Worm (Caenorhabditis elegans) whole organism, L1 larva: ENCODE measurements around the gene K05D4.9.

Experiments used
- alr-1 ChIP-seq: fragments of 200-800 bp; sonication (Bioruptor generic); optimal IDR thresholded peaks from 2 replicates; lab custom pipeline; 2018; ENCODE audit warnings: borderline replicate concordance, mild to moderate bottlenecking, missing genetic modification characterization, missing compliant biosample characterization
- aly-2 ChIP-seq: fragments of 150-350 bp; optimal IDR thresholded peaks from 2 replicates; lab custom pipeline; 2014; ENCODE audit warnings: missing biosample characterization, missing genetic modification characterization
- ama-1 ChIP-seq: fragments of 150-350 bp; optimal IDR thresholded peaks from 2 replicates; lab custom pipeline; 2014
- dpl-1 ChIP-seq, 3 experiments: fragments of 150-350 bp in 2 of 3; sonication (generic microtip) in 1 of 3; optimal IDR thresholded peaks; 2 replicates each; lab custom pipeline; 2014 to 2017; ENCODE audit warnings: missing biosample characterization in 3 of 3, missing genetic modification characterization in 3 of 3, missing genetic modification reagents in 3 of 3
- efl-3 ChIP-seq: fragments of 200-800 bp; sonication (Bioruptor generic); optimal IDR thresholded peaks from 2 replicates; lab custom pipeline; 2018; ENCODE audit warnings: mild to moderate bottlenecking, missing genetic modification characterization, missing compliant biosample characterization
- egl-13 ChIP-seq: sonication (generic microtip); optimal IDR thresholded peaks from 2 replicates; lab custom pipeline; 2016; ENCODE audit warnings: missing genotype, missing genetic modification reagents, missing genetic modification characterization, missing compliant biosample characterization
- elt-2 ChIP-seq: sonication (generic microtip); optimal IDR thresholded peaks from 2 replicates; lab custom pipeline; 2016; ENCODE audit warnings: missing genetic modification characterization, mild to moderate bottlenecking, inconsistent platforms, missing compliant biosample characterization, missing genetic modification reagents
- ets-5 ChIP-seq: fragments of 200-800 bp; sonication (Bioruptor generic); IDR thresholded peaks from 2 replicates; pipeline ENCODE4 v1.3.6; 2022; ENCODE audit warnings: missing genetic modification characterization, missing compliant biosample characterization
- fkh-10 ChIP-seq: sonication (generic microtip); optimal IDR thresholded peaks from 2 replicates; lab custom pipeline; 2017; ENCODE audit warnings: missing biosample characterization, missing genetic modification reagents, missing genetic modification characterization
- fkh-4 ChIP-seq: sonication (generic microtip); optimal IDR thresholded peaks from 2 replicates; lab custom pipeline; 2016; ENCODE audit warnings: missing compliant biosample characterization, missing genetic modification characterization, borderline replicate concordance
- hlh-4 ChIP-seq: sonication (generic microtip); optimal IDR thresholded peaks from 2 replicates; lab custom pipeline; 2016; ENCODE audit warnings: mild to moderate bottlenecking, missing genetic modification characterization, missing compliant biosample characterization
- irx-1 ChIP-seq: sonication (generic microtip); optimal IDR thresholded peaks from 2 replicates; lab custom pipeline; 2016; ENCODE audit warnings: missing genetic modification characterization, missing compliant biosample characterization
- isw-1 ChIP-seq: fragments of 200-800 bp; sonication (Bioruptor generic); IDR thresholded peaks from 2 replicates; pipeline ENCODE4 v1.3.6; 2022; ENCODE audit warnings: missing genetic modification characterization, missing compliant biosample characterization
- lin-13 ChIP-seq: fragments of 150-350 bp; optimal IDR thresholded peaks from 2 replicates; lab custom pipeline; 2014; ENCODE audit warnings: missing biosample characterization, missing genetic modification reagents, missing genetic modification characterization
- lin-15B ChIP-seq: fragments of 150-350 bp; sonication (generic microtip); optimal IDR thresholded peaks from 3 replicates; lab custom pipeline; 2014; ENCODE audit warnings: missing biosample characterization, missing genetic modification characterization
- lin-39 ChIP-seq: fragments of 150-350 bp; optimal IDR thresholded peaks from 2 replicates; lab custom pipeline; 2014; ENCODE audit warnings: missing biosample characterization, missing genetic modification reagents, missing genetic modification characterization
- lir-3 ChIP-seq: sonication (generic microtip); optimal IDR thresholded peaks from 2 replicates; lab custom pipeline; 2016; ENCODE audit warnings: mild to moderate bottlenecking, missing genetic modification characterization, moderate library complexity, missing compliant biosample characterization; ENCODE audit not compliant: poor library complexity
- mef-2 ChIP-seq: fragments of 150-350 bp; optimal IDR thresholded peaks from 2 replicates; lab custom pipeline; 2014; ENCODE audit warnings: missing biosample characterization, missing genetic modification characterization
- mep-1 ChIP-seq: fragments of 150-350 bp; optimal IDR thresholded peaks from 2 replicates; lab custom pipeline; 2014; ENCODE audit warnings: missing biosample characterization, missing genetic modification characterization
- nhr-11 ChIP-seq: fragments of 150-350 bp; optimal IDR thresholded peaks from 2 replicates; lab custom pipeline; 2014; ENCODE audit warnings: missing biosample characterization, missing genetic modification characterization
- nhr-12 ChIP-seq: sonication (generic microtip); optimal IDR thresholded peaks from 2 replicates; lab custom pipeline; 2017; ENCODE audit warnings: missing biosample characterization, missing genetic modification characterization
- nhr-19 ChIP-seq: fragments of 200-800 bp; sonication (Bioruptor generic); conservative IDR thresholded peaks from 2 replicates; pipeline ENCODE4 v1.3.6; 2022; ENCODE audit warnings: missing genetic modification characterization, missing compliant biosample characterization
- nhr-47 ChIP-seq: sonication (generic microtip); optimal IDR thresholded peaks from 2 replicates; lab custom pipeline; 2016; ENCODE audit warnings: mild to moderate bottlenecking, missing genetic modification characterization, moderate library complexity, missing compliant biosample characterization
- nhr-77 ChIP-seq: fragments of 150-350 bp; optimal IDR thresholded peaks from 2 replicates; lab custom pipeline; 2014; ENCODE audit warnings: missing biosample characterization, missing genetic modification characterization
- nhr-84 ChIP-seq: sonication (generic microtip); optimal IDR thresholded peaks from 2 replicates; lab custom pipeline; 2017; ENCODE audit warnings: missing biosample characterization, missing genetic modification characterization
- nhr-85 ChIP-seq: sonication (generic microtip); peaks from one replicate; lab custom pipeline; 2016; ENCODE audit warnings: missing genetic modification characterization, inconsistent platforms, missing compliant biosample characterization
- nhr-90 ChIP-seq: sonication (generic microtip); optimal IDR thresholded peaks from 2 replicates; lab custom pipeline; 2016; ENCODE audit warnings: mild to moderate bottlenecking, missing genetic modification characterization, missing compliant biosample characterization; ENCODE audit not compliant: poor library complexity
- pag-3 ChIP-seq: sonication (generic microtip); optimal IDR thresholded peaks from 2 replicates; lab custom pipeline; 2017; ENCODE audit warnings: missing genetic modification characterization, mild to moderate bottlenecking, missing compliant biosample characterization, antibody characterized with exemption, borderline replicate concordance; ENCODE audit not compliant: insufficient read depth
- sptf-1 ChIP-seq: fragments of 150-350 bp; optimal IDR thresholded peaks from 2 replicates; lab custom pipeline; 2014; ENCODE audit warnings: missing biosample characterization, missing genetic modification characterization
- tbx-2 ChIP-seq: sonication (generic microtip); optimal IDR thresholded peaks from 2 replicates; lab custom pipeline; 2016; ENCODE audit warnings: missing genetic modification characterization, missing compliant biosample characterization
- tlp-1 ChIP-seq: fragments of 150-350 bp; optimal IDR thresholded peaks from 2 replicates; lab custom pipeline; 2014; ENCODE audit warnings: missing biosample characterization, missing genetic modification characterization
- unc-130 ChIP-seq: fragments of 150-350 bp; optimal IDR thresholded peaks from 2 replicates; lab custom pipeline; 2017; ENCODE audit warnings: missing biosample characterization, missing genetic modification characterization, inconsistent platforms
- unc-62 ChIP-seq: fragments of 150-350 bp; optimal IDR thresholded peaks from 2 replicates; lab custom pipeline; 2014; ENCODE audit warnings: missing biosample characterization, missing genetic modification reagents, missing genetic modification characterization
- unc-86 ChIP-seq: sonication (generic microtip); optimal IDR thresholded peaks from 2 replicates; lab custom pipeline; 2016; ENCODE audit warnings: missing genetic modification characterization, missing compliant biosample characterization
- vab-15 ChIP-seq: sonication (generic microtip); optimal IDR thresholded peaks from 2 replicates; lab custom pipeline; 2017; ENCODE audit warnings: missing genotype, mild to moderate bottlenecking, missing genetic modification characterization, missing compliant biosample characterization
- zag-1 ChIP-seq: fragments of 150-350 bp; optimal IDR thresholded peaks from 2 replicates; lab custom pipeline; 2014; ENCODE audit warnings: missing biosample characterization, missing genetic modification characterization
- zip-4 ChIP-seq: fragments of 200-800 bp; sonication (Bioruptor generic); optimal IDR thresholded peaks from 2 replicates; lab custom pipeline; 2018; ENCODE audit warnings: mild to moderate bottlenecking, missing genetic modification characterization, moderate library complexity, missing compliant biosample characterization

Gene K05D4.9

DNA sequence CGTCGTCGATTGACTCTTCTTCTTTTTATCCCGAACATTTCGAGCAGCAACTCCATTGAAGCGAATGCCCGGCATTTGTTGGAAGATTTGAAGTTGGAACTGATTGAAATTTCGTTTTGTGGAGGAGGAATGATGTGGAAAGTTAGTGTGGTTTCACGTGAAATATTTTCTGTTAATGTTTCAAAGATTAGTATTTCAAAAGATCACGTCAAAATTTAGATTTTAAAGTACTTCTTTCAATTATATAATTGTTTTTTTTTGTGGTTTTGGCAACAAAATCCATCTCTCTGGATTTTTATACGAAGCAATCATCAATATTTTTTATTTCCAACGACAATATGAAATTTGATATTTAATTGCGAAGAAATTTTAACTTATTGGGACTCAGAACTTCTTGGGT is 34.6 kb downstream of the K05D4.9 start, which contains the start of gene F44G3.7:
Gene F44G3.7 (minus strand): TSS at position 101 of the 400 bp plus-strand sequence.
- TF ChIP-seq mep-1 (tag; lab: Kevin White, UChicago) (no peak), nhr-85 (tag; lab: Kevin White, UChicago) (no peak), tbx-2 (tag; lab: Kevin White, UChicago) (no peak), mef-2 (tag; lab: Kevin White, UChicago) (no peak), lin-15B (tag; lab: Kevin White, UChicago) (no peak), hlh-4 (tag; lab: Kevin White, UChicago) (no peak), tlp-1 (no peak), nhr-47 (tag; lab: Kevin White, UChicago) (no peak), nhr-84 (no peak)

ce11 chrV:16132705-16133104 is 38.9 kb downstream of the K05D4.9 start, which contains the start of gene fbxa-144:
fbxa-144 (minus strand) TSS chrV:16132805.
- TF ChIP-seq alr-1 (no peak), dpl-1 (GFP tag; optimal IDR thresholded peaks at IDR 0.05; lab: Kevin White, UChicago) (no peak), unc-86 (no peak), nhr-19 (GFP tag; lab: Robert Waterston, UW) (no peak), nhr-12 (tag; lab: Kevin White, UChicago) (no peak), zag-1 (tag; lab: Kevin White, UChicago) (no peak), ama-1 (no peak), irx-1 (tag; lab: Kevin White, UChicago) (no peak), sptf-1 (tag; lab: Kevin White, UChicago) (no peak), lin-39 (tag; lab: Kevin White, UChicago) (no peak), lin-13 (GFP tag; lab: Kevin White, UChicago) (no peak), isw-1 (GFP tag; lab: Robert Waterston, UW) (no peak), aly-2 (tag; lab: Kevin White, UChicago) (no peak), egl-13 (no peak), nhr-47 (tag; lab: Kevin White, UChicago) (no peak), nhr-77 (no peak), unc-130 (tag; lab: Kevin White, UChicago) (no peak), pag-3 (tag; lab: Kevin White, UChicago) (no peak), nhr-11 (tag; lab: Kevin White, UChicago) (no peak)

DNA sequence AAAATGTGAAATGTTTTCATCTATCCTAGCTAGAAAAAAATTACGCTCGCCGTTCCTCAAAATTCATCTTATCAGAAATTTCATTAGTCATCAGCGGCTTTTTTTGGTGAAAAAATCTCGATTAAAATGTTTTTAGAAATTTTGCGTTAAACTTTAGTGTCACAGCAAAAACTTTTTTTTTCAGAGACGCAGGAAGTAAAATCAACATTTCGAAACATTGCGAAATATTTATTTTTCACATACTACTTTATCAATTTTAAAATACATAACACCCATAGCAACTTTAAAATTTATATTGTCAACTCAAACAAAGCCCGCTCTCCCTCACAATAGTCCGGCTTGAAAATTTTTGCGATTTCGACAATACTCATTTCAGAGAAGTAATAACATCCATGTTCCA is 39.4 kb downstream of the K05D4.9 start:
- TF ChIP-seq fkh-10 (GFP tag; lab: Kevin White, UChicago) = no peak
- peak; percentile 15 for TF ChIP-seq zip-4 (GFP tag; lab: Kevin White, UChicago)
- TF ChIP-seq fkh-4 (tag; lab: Kevin White, UChicago) = no peak
- no peak for TF ChIP-seq nhr-90 (tag; lab: Kevin White, UChicago)

- no peak for TF ChIP-seq lir-3 (tag; lab: Kevin White, UChicago)
- no peak for TF ChIP-seq efl-3 (GFP tag; lab: Kevin White, UChicago)
- no peak for TF ChIP-seq unc-62 (GFP tag; lab: Kevin White, UChicago)
- TF ChIP-seq ets-5 = no peak
- no peak for TF ChIP-seq vab-15 (tag; lab: Kevin White, UChicago)
These were observed 40.4 kb downstream of the K05D4.9 start, which contains the start of gene fbxa-142 for ce11 chrV:16131249-16131648. fbxa-142 (minus strand) TSS chrV:16131349.

DNA sequence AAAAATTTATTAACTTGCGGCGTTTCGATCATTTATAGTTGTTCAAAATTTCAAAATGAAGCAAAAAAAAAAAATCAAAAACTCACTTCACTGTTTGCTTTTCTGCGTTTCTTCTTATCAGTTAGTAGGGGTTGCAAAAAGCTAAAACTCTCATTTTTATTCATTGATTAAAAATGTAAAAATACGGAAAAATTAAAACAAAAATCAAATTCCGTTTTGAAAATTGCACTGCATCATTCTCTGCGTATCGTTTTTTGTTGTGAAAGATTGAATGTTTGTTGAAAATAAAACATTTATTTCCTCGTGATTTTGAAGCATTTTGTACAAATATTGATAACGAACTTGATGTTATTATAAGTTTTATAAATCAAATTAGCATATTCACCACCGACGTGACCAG is 42.5 kb downstream of the K05D4.9 start:
- no peak for TF ChIP-seq fkh-4 (tag; lab: Kevin White, UChicago)
- TF ChIP-seq elt-2 = peak; percentile 20
